Fruit fly (Drosophila melanogaster): ENCODE data around the gene Fhos.

Gene Fhos

dm6 chr3L:8827868-8828159 is 74.4 kb downstream of the Fhos start (continued):
- TF ChIP-seq Dll (GFP tag; IDR thresholded peaks at IDR 0.05; ENCODE audit: partially characterized antibody) (no peak), crp (GFP tag; optimal IDR thresholded peaks at IDR 0.05) (peak in 1 of 2 experiments; percentile 43), CG2199 (GFP tag; IDR thresholded peaks at IDR 0.05) (no peak), cwo (GFP tag; optimal IDR thresholded peaks at IDR 0.05) (peak; percentile 63), hb (GFP tag; IDR thresholded peaks at IDR 0.05; ENCODE audit: partially characterized antibody) (no peak), NFAT (GFP tag; IDR thresholded peaks at IDR 0.05) (no peak), Side (GFP tag; optimal IDR thresholded peaks at IDR 0.05) (no peak), jumu (GFP tag; optimal IDR thresholded peaks at IDR 0.05) (no peak), Dfd (GFP tag; optimal IDR thresholded peaks at IDR 0.05) (peak in 1 of 2 experiments; percentile 49), pfk (GFP tag; optimal IDR thresholded peaks at IDR 0.05) (no peak), Hr51 (GFP tag; optimal IDR thresholded peaks at IDR 0.05) (no peak), CG4820 (GFP tag; optimal IDR thresholded peaks at IDR 0.05) (no peak), Dad (GFP tag; optimal IDR thresholded peaks at IDR 0.05) (no peak), CG2889 (GFP tag; IDR thresholded peaks at IDR 0.05) (no peak), amos (GFP tag; IDR thresholded peaks at IDR 0.05; ENCODE audit: partially characterized antibody) (0 out of 2 replicates have a peak, but pooled peaks have one; percentile 3), CG13894 (tag; optimal IDR thresholded peaks at IDR 0.05) (no peak)

- TF ChIP-seq CG15479 (GFP tag; optimal IDR thresholded peaks at IDR 0.05) (peak; percentile 41), CG2116 (GFP tag; optimal IDR thresholded peaks at IDR 0.05) (no peak), ewg (GFP tag; optimal IDR thresholded peaks at IDR 0.05) (no peak), Bdp1 (GFP tag; optimal IDR thresholded peaks at IDR 0.05) (no peak), CG11247 (GFP tag; IDR thresholded peaks at IDR 0.05) (no peak), tll (GFP tag; optimal IDR thresholded peaks at IDR 0.05) (peak in 1 of 2 experiments; percentile 95), D (optimal IDR thresholded peaks at IDR 0.05) (peak; percentile 44), D (GFP tag; optimal IDR thresholded peaks at IDR 0.05) (no peak), CG2199 (GFP tag; IDR thresholded peaks at IDR 0.05) (peak; percentile 91; the same call in 2 of the 3 replicates), kni (GFP tag; optimal IDR thresholded peaks at IDR 0.05) (peak; percentile 49), lab (GFP tag; optimal IDR thresholded peaks at IDR 0.05) (no peak), CG34422 (GFP tag; IDR thresholded peaks at IDR 0.05) (no peak), Kr (GFP tag; optimal IDR thresholded peaks at IDR 0.05) (peak; percentile 19), zen (tag; optimal IDR thresholded peaks at IDR 0.05) (peak; percentile 36), CG2712 (tag; optimal IDR thresholded peaks at IDR 0.05) (no peak), CG9932 (GFP tag; IDR thresholded peaks at IDR 0.05) (no peak), Antp (GFP tag; optimal IDR thresholded peaks at IDR 0.05) (no peak), gcm (GFP tag; optimal IDR thresholded peaks at IDR 0.05) (peak; percentile 35)
These were observed 76.2 kb downstream of the Fhos start for dm6 chr3L:8829572-8829971.

dm6 chr3L:8830017-8830702 is 76.7 kb downstream of the Fhos start:
- TF ChIP-seq CG18262 (tag; optimal IDR thresholded peaks at IDR 0.05), result no peak
- TF ChIP-seq eve (GFP tag; optimal IDR thresholded peaks at IDR 0.05), result peak in 1 of 2 experiments; percentile 55
- TF ChIP-seq exex (tag; optimal IDR thresholded peaks at IDR 0.05), result peak; percentile 34
- TF ChIP-seq dimm (GFP tag; IDR thresholded peaks at IDR 0.05), result no peak
- TF ChIP-seq lab (GFP tag; optimal IDR thresholded peaks at IDR 0.05), result peak; percentile 4
- peak; percentile 46 for TF ChIP-seq sens (GFP tag)
- TF ChIP-seq Opbp (GFP tag; IDR thresholded peaks at IDR 0.05; ENCODE audit: partially characterized antibody), result no peak
- TF ChIP-seq prd (optimal IDR thresholded peaks at IDR 0.05), result no peak
- no peak for TF ChIP-seq prd (GFP tag; IDR thresholded peaks at IDR 0.05)
- peak; percentile 35; the same call in 1 of the 2 replicates for TF ChIP-seq vvl (GFP tag; IDR thresholded peaks at IDR 0.05)
- peak in 1 of 3 experiments; percentile 34 for TF ChIP-seq lola (GFP tag; optimal IDR thresholded peaks at IDR 0.05)
- peak; percentile 3 for TF ChIP-seq nerfin-1 (tag; optimal IDR thresholded peaks at IDR 0.05)
- TF ChIP-seq CG6813 (GFP tag; optimal IDR thresholded peaks at IDR 0.05), result peak; percentile 31
- peak; percentile 70 for TF ChIP-seq grn (GFP tag; optimal IDR thresholded peaks at IDR 0.05)
- TF ChIP-seq grau (tag; optimal IDR thresholded peaks at IDR 0.05), result no peak
- peak; percentile 0 for TF ChIP-seq Ssrp (tag; optimal IDR thresholded peaks at IDR 0.05)

Measured in whole organism, embryonic.